Fruit fly (Drosophila melanogaster) whole organism, embryonic: ENCODE data around the gene Prx2.
A peak's percentile ranks its signal among the peaks of the same experiment; 100 is the strongest.

Source experiments
- Adf1 ChIP-seq: fragments of 200-800 bp; sonication (Bioruptor generic); IDR thresholded peaks from 2 replicates; pipeline ENCODE4 v1.3.6; 2022; ENCODE audit warnings: missing biosample characterization, missing genetic modification characterization
- Bgb ChIP-seq: fragments of 200-800 bp; sonication (Bioruptor generic); IDR thresholded peaks from 2 replicates; pipeline ENCODE4 v1.3.6; 2022; ENCODE audit warnings: missing biosample characterization, missing genetic modification characterization; ENCODE audit not compliant: partially characterized antibody
- BtbVII ChIP-seq: fragments of 200-800 bp; sonication (Bioruptor generic); optimal IDR thresholded peaks from 3 replicates; lab custom pipeline; 2017; ENCODE audit warnings: missing biosample characterization, mild to moderate bottlenecking, missing genetic modification characterization
- Bteb2 ChIP-seq: fragments of 200-800 bp; sonication (Bioruptor generic); optimal IDR thresholded peaks from 2 replicates; lab custom pipeline; 2016; ENCODE audit warnings: missing biosample characterization, missing genetic modification characterization
- CG10654 ChIP-seq: fragments of 200-800 bp; sonication (Bioruptor generic); optimal IDR thresholded peaks from 2 replicates; lab custom pipeline; 2016; ENCODE audit warnings: missing biosample characterization, missing genetic modification characterization
- CG12769 ChIP-seq: fragments of 200-800 bp; sonication (Bioruptor generic); optimal IDR thresholded peaks from 2 replicates; lab custom pipeline; 2019; ENCODE audit warnings: missing biosample characterization, mild to moderate bottlenecking, missing genetic modification characterization, moderate library complexity
- CG12942 ChIP-seq: fragments of 200-800 bp; sonication (Bioruptor generic); optimal IDR thresholded peaks from 3 replicates; lab custom pipeline; 2016; ENCODE audit warnings: missing biosample characterization, missing genetic modification characterization
- CG1529 ChIP-seq: fragments of 200-800 bp; sonication (Bioruptor generic); optimal IDR thresholded peaks from 3 replicates; lab custom pipeline; 2018; ENCODE audit warnings: missing biosample characterization, missing genetic modification characterization
- CG16863 ChIP-seq: fragments of 200-800 bp; sonication (Bioruptor generic); optimal IDR thresholded peaks from 3 replicates; lab custom pipeline; 2016; ENCODE audit warnings: missing biosample characterization, missing genetic modification characterization
- CG17186 ChIP-seq: fragments of 200-800 bp; sonication (Bioruptor generic); optimal IDR thresholded peaks from 3 replicates; lab custom pipeline; 2017; ENCODE audit warnings: missing biosample characterization, missing genetic modification reagents, missing genetic modification characterization
- CG30020 ChIP-seq: fragments of 200-800 bp; optimal IDR thresholded peaks from 2 replicates; lab custom pipeline; 2019; ENCODE audit warnings: missing biosample characterization, mild to moderate bottlenecking, missing genetic modification characterization, moderate library complexity
- CG3726 ChIP-seq: fragments of 200-800 bp; sonication (Bioruptor generic); IDR thresholded peaks from 3 replicates; pipeline ENCODE4, ENCODE4 v1.3.6; 2022; ENCODE audit warnings: missing biosample characterization, missing genetic modification characterization
- CG42726 ChIP-seq: fragments of 200-800 bp; sonication (Bioruptor generic); IDR thresholded peaks from 2 replicates; pipeline ENCODE4 v1.3.6; 2022; ENCODE audit warnings: missing biosample characterization, missing genetic modification characterization; ENCODE audit not compliant: partially characterized antibody
- CG4617 ChIP-seq: fragments of 200-800 bp; sonication (Bioruptor generic); optimal IDR thresholded peaks from 3 replicates; lab custom pipeline; 2016; ENCODE audit warnings: missing biosample characterization, missing genetic modification characterization, borderline replicate concordance
- CG4730 ChIP-seq: fragments of 200-800 bp; sonication (Bioruptor generic); IDR thresholded peaks from 2 replicates; pipeline ENCODE4 v1.3.6; 2022; ENCODE audit warnings: missing biosample characterization, missing genetic modification characterization
- CG6175 ChIP-seq: fragments of 200-800 bp; sonication (Bioruptor generic); IDR thresholded peaks from 3 replicates; pipeline ENCODE4 v1.3.6; 2022; ENCODE audit warnings: missing biosample characterization, missing genetic modification characterization
- CG7745 ChIP-seq: fragments of 200-800 bp; sonication (Bioruptor generic); optimal IDR thresholded peaks from 2 replicates; lab custom pipeline; 2018; ENCODE audit warnings: missing biosample characterization, mild to moderate bottlenecking, missing genetic modification characterization, moderate library complexity
- CG8281 ChIP-seq: fragments of 200-800 bp; sonication (Bioruptor generic); optimal IDR thresholded peaks from 2 replicates; lab custom pipeline; 2018; ENCODE audit warnings: missing biosample characterization, mild to moderate bottlenecking, missing genetic modification characterization, moderate library complexity
- CG9215 ChIP-seq: fragments of 200-800 bp; sonication (Bioruptor generic); IDR thresholded peaks from 2 replicates; pipeline ENCODE4 v1.3.6; 2022; ENCODE audit warnings: missing biosample characterization, missing genetic modification characterization
- CkIIα-i1 ChIP-seq: fragments of 200-800 bp; sonication (Bioruptor generic); IDR thresholded peaks from 2 replicates; pipeline ENCODE4 v1.3.6; 2022; ENCODE audit warnings: missing biosample characterization, missing genetic modification characterization
- Dfd ChIP-seq, 2 experiments: fragments of >200 bp; optimal IDR thresholded peaks; 2 replicates each; lab custom pipeline; 2017; ENCODE audit warnings: missing biosample characterization in 2 of 2, missing genetic modification characterization in 2 of 2
- Dip3 ChIP-seq: fragments of 200-800 bp; sonication (Bioruptor generic); optimal IDR thresholded peaks from 3 replicates; lab custom pipeline; 2016; ENCODE audit warnings: missing biosample characterization, missing genetic modification characterization
- Dll ChIP-seq: fragments of 200-800 bp; sonication (Bioruptor generic); IDR thresholded peaks from 4 replicates; pipeline ENCODE4 v1.3.6; 2022; ENCODE audit warnings: missing biosample characterization, missing genetic modification characterization; ENCODE audit not compliant: partially characterized antibody
- Doc3 ChIP-seq: fragments of 200-800 bp; sonication (Bioruptor generic); IDR thresholded peaks from 3 replicates; pipeline ENCODE4 v1.3.6; 2022; ENCODE audit warnings: missing biosample characterization, missing genetic modification characterization; ENCODE audit not compliant: partially characterized antibody
- Mes4 ChIP-seq: fragments of 200-800 bp; sonication (Bioruptor generic); optimal IDR thresholded peaks from 2 replicates; lab custom pipeline; 2016; ENCODE audit warnings: missing biosample characterization, missing genetic modification characterization
- Myb ChIP-seq: fragments of 200-800 bp; sonication (Bioruptor generic); optimal IDR thresholded peaks from 2 replicates; lab custom pipeline; 2016; ENCODE audit warnings: missing biosample characterization, missing genetic modification characterization
- NC2β ChIP-seq: fragments of 200-800 bp; sonication (Bioruptor generic); optimal IDR thresholded peaks from 2 replicates; lab custom pipeline; 2016; ENCODE audit warnings: missing biosample characterization, missing genetic modification characterization
- Nf-YA ChIP-seq: fragments of 200-800 bp; sonication (Bioruptor generic); IDR thresholded peaks from 2 replicates; pipeline ENCODE4 v1.3.6; 2022; ENCODE audit warnings: missing biosample characterization, missing genetic modification characterization
- Nf-YB ChIP-seq: fragments of 200-800 bp; sonication (Bioruptor generic); optimal IDR thresholded peaks from 3 replicates; lab custom pipeline; 2019; ENCODE audit warnings: missing biosample characterization, mild to moderate bottlenecking, missing genetic modification characterization, moderate library complexity
- PHDP ChIP-seq: fragments of 200-800 bp; sonication (Bioruptor generic); optimal IDR thresholded peaks from 3 replicates; lab custom pipeline; 2018; ENCODE audit warnings: missing biosample characterization, mild to moderate bottlenecking, missing genetic modification characterization, moderate library complexity
- Vsx1 ChIP-seq: fragments of 200-800 bp; sonication (Bioruptor generic); optimal IDR thresholded peaks from 2 replicates; lab custom pipeline; 2017; ENCODE audit warnings: missing biosample characterization, mild to moderate bottlenecking, missing genetic modification characterization, missing genetic modification reagents
- Xrp1 ChIP-seq: fragments of 200-800 bp; sonication (Bioruptor generic); IDR thresholded peaks from 2 replicates; pipeline ENCODE4 v1.3.6; 2022; ENCODE audit warnings: missing biosample characterization, missing genetic modification characterization
- bigmax ChIP-seq: fragments of 200-800 bp; sonication (Bioruptor generic); optimal IDR thresholded peaks from 2 replicates; lab custom pipeline; 2018; ENCODE audit warnings: missing biosample characterization, mild to moderate bottlenecking, missing genetic modification characterization
- caup ChIP-seq: fragments of 200-800 bp; sonication (Bioruptor generic); optimal IDR thresholded peaks from 3 replicates; lab custom pipeline; 2017; ENCODE audit warnings: missing biosample characterization, mild to moderate bottlenecking, missing genetic modification characterization, moderate library complexity; ENCODE audit not compliant: severe bottlenecking
- cwo ChIP-seq: fragments of 200-800 bp; sonication (Bioruptor generic); optimal IDR thresholded peaks from 3 replicates; lab custom pipeline; 2017; ENCODE audit warnings: missing biosample characterization, missing genetic modification characterization, mild to moderate bottlenecking, moderate library complexity, missing genetic modification reagents
- fd96Cb ChIP-seq: fragments of 200-800 bp; sonication (Bioruptor generic); optimal IDR thresholded peaks from 2 replicates; lab custom pipeline; 2018; ENCODE audit warnings: missing biosample characterization, mild to moderate bottlenecking, missing genetic modification characterization, moderate library complexity
- gce ChIP-seq: fragments of 200-800 bp; sonication (Bioruptor generic); IDR thresholded peaks from 3 replicates; pipeline ENCODE4 v1.3.6; 2022; ENCODE audit warnings: missing biosample characterization, missing genetic modification characterization
- hbn ChIP-seq: fragments of 200-800 bp; sonication (Bioruptor generic); IDR thresholded peaks from 2 replicates; pipeline ENCODE4 v1.3.6; 2022; ENCODE audit warnings: missing biosample characterization, missing genetic modification characterization; ENCODE audit not compliant: partially characterized antibody
- kah ChIP-seq: fragments of 200-800 bp; sonication (Bioruptor generic); optimal IDR thresholded peaks from 2 replicates; lab custom pipeline; 2018; ENCODE audit warnings: missing biosample characterization, mild to moderate bottlenecking, missing genetic modification characterization
- lola ChIP-seq, 3 experiments: fragments of >200 bp in 2 of 3; fragments of 200-800 bp in 1 of 3; sonication (Bioruptor generic) in 1 of 3; optimal IDR thresholded peaks; 2 replicates each; lab custom pipeline; 2017 to 2019; ENCODE audit warnings: missing biosample characterization in 3 of 3, missing genetic modification characterization in 3 of 3, mild to moderate bottlenecking in 1 of 3, moderate library complexity in 1 of 3
- mam ChIP-seq: fragments of 200-800 bp; sonication (Bioruptor generic); optimal IDR thresholded peaks from 3 replicates; lab custom pipeline; 2016; ENCODE audit warnings: missing biosample characterization, missing genetic modification characterization
- nau ChIP-seq: fragments of 200-800 bp; sonication (Bioruptor generic); optimal IDR thresholded peaks from 3 replicates; lab custom pipeline; 2017; ENCODE audit warnings: missing biosample characterization, mild to moderate bottlenecking, missing genetic modification characterization, missing genetic modification reagents
- otp ChIP-seq: fragments of 200-800 bp; sonication (Bioruptor generic); IDR thresholded peaks from 3 replicates; pipeline ENCODE4, ENCODE4 v1.3.6; 2022; ENCODE audit warnings: missing biosample characterization, missing genetic modification characterization
- pan ChIP-seq, 4 experiments: fragments of >200 bp in 3 of 4; fragments of 200-800 bp in 1 of 4; sonication (Bioruptor generic) in 1 of 4; optimal IDR thresholded peaks in 3 of 4; IDR thresholded peaks in 1 of 4; 2 replicates each; pipeline versions ENCODE4 v1.3.6 to Lab custom; 2017 to 2022; ENCODE audit warnings: missing biosample characterization in 2 of 4, missing genetic modification characterization in 2 of 4, mixed read lengths in 1 of 4
- sens ChIP-seq: fragments of 200-800 bp; sonication (Bioruptor generic); peaks from one replicate; lab custom pipeline; 2016; ENCODE audit warnings: missing biosample characterization, missing genetic modification characterization
- slp2 ChIP-seq: fragments of 200-800 bp; sonication (Bioruptor generic); optimal IDR thresholded peaks from 2 replicates; lab custom pipeline; 2016; ENCODE audit warnings: missing biosample characterization, missing genetic modification characterization
- ttk ChIP-seq: fragments of 200-800 bp; sonication (Bioruptor generic); IDR thresholded peaks from 2 replicates; pipeline ENCODE4 v2.1.2; 2022; ENCODE audit warnings: missing biosample characterization, missing genetic modification characterization
- twi ChIP-seq: fragments of 200-800 bp; optimal IDR thresholded peaks from 2 replicates; lab custom pipeline; 2019; ENCODE audit warnings: missing biosample characterization, mild to moderate bottlenecking, missing genetic modification characterization, moderate library complexity
- vvl ChIP-seq: fragments of 200-800 bp; sonication (Bioruptor generic); IDR thresholded peaks from 2 replicates; pipeline ENCODE4 v1.3.6; 2022; ENCODE audit warnings: missing biosample characterization, missing genetic modification characterization

Prx2 gene

dm6 chrX:13337454-13337853 lies 7.8 kb downstream of the Prx2 start, which contains the start of gene RpS15Aa (continued):
- TF ChIP-seq twi (tag; lab: Kevin White, UChicago), result peak; percentile 26
- TF ChIP-seq CG3726 (GFP tag; lab: Robert Waterston, UW), result peak; percentile 75
- TF ChIP-seq PHDP (tag; lab: Kevin White, UChicago), result peak; percentile 66
- no peak for TF ChIP-seq Doc3
- TF ChIP-seq Vsx1 (GFP tag; lab: Kevin White, UChicago), result peak; percentile 54
- peak; percentile 41 for TF ChIP-seq Nf-YB (GFP tag; lab: Kevin White, UChicago)
- TF ChIP-seq bigmax (GFP tag; lab: Kevin White, UChicago), result peak; percentile 38
- peak; percentile 85 for TF ChIP-seq Mes4 (GFP tag; lab: Kevin White, UChicago)
- TF ChIP-seq CG1529, result peak; percentile 55
- TF ChIP-seq Xrp1 (GFP tag; lab: Robert Waterston, UW), result no peak
- peak; percentile 0 for TF ChIP-seq Bteb2 (GFP tag; lab: Kevin White, UChicago)
- TF ChIP-seq BtbVII (GFP tag; lab: Kevin White, UChicago), result peak; percentile 69
- TF ChIP-seq CG16863 (GFP tag; lab: Kevin White, UChicago), result peak; percentile 66
- peak; percentile 77 for TF ChIP-seq CG42726 (GFP tag; lab: Robert Waterston, UW)
- TF ChIP-seq Dll (GFP tag; lab: Robert Waterston, UW), result no peak
- peak; percentile 47 for TF ChIP-seq CG17186 (GFP tag; lab: Kevin White, UChicago)
- no peak for TF ChIP-seq cwo (GFP tag; lab: Kevin White, UChicago)
- TF ChIP-seq slp2 (GFP tag; lab: Kevin White, UChicago), result peak; percentile 77
- peak; percentile 91 for TF ChIP-seq vvl
- peak; percentile 67 for TF ChIP-seq Bgb
- no peak for TF ChIP-seq CkIIα-i1 (GFP tag; lab: Robert Waterston, UW)
- TF ChIP-seq CG30020, result no peak
- TF ChIP-seq Dfd (GFP tag; optimal IDR thresholded peaks at IDR 0.05; lab: Kevin White, UChicago), result no peak
- peak; percentile 54 for TF ChIP-seq CG12769 (tag; lab: Kevin White, UChicago)
- TF ChIP-seq CG10654 (GFP tag; lab: Kevin White, UChicago), result peak; percentile 68
- TF ChIP-seq NC2β (GFP tag; lab: Kevin White, UChicago), result peak; percentile 92
- no peak for TF ChIP-seq fd96Cb (tag; lab: Kevin White, UChicago)
- no peak for TF ChIP-seq lola (GFP tag; optimal IDR thresholded peaks at IDR 0.05; lab: Kevin White, UChicago)
- TF ChIP-seq Adf1 (GFP tag; lab: Robert Waterston, UW), result peak; percentile 39
- peak; percentile 90 for TF ChIP-seq Myb
- peak; percentile 66 for TF ChIP-seq Nf-YA (GFP tag; lab: Robert Waterston, UW)
- peak; percentile 15 for TF ChIP-seq CG8281 (tag; lab: Kevin White, UChicago)
- 0 out of 2 replicates have a peak, but pooled peaks have one; percentile 26 for TF ChIP-seq hbn
- peak; percentile 93 for TF ChIP-seq sens (GFP tag; lab: Kevin White, UChicago)
- TF ChIP-seq caup (GFP tag; lab: Kevin White, UChicago), result peak; percentile 90
- TF ChIP-seq pan (optimal IDR thresholded peaks at IDR 0.05; lab: Kevin White, UChicago), result no peak
- TF ChIP-seq pan (GFP tag; optimal IDR thresholded peaks at IDR 0.05 in 1 of 2, IDR thresholded peaks at IDR 0.05 in 1 of 2), result peak in 1 of 2 experiments; percentile 85
- peak; percentile 86 for TF ChIP-seq otp
- peak; percentile 63 for TF ChIP-seq Dip3 (GFP tag; lab: Kevin White, UChicago)
- peak; percentile 75; the same call in 2 of the 3 replicates for TF ChIP-seq CG6175 (GFP tag; lab: Robert Waterston, UW)
- TF ChIP-seq nau (GFP tag; lab: Kevin White, UChicago), result peak; percentile 69
- peak; percentile 78 for TF ChIP-seq ttk
- no peak for TF ChIP-seq CG7745 (tag; lab: Kevin White, UChicago)
- peak; percentile 49 for TF ChIP-seq CG9215 (GFP tag; lab: Robert Waterston, UW)
- peak; percentile 53 for TF ChIP-seq CG4730 (GFP tag; lab: Robert Waterston, UW)
- peak; percentile 85 for TF ChIP-seq gce (GFP tag; lab: Robert Waterston, UW)
- peak; percentile 49 for TF ChIP-seq kah (GFP tag; lab: Kevin White, UChicago)
- TF ChIP-seq CG4617 (GFP tag; lab: Kevin White, UChicago), result peak; percentile 18
- peak; percentile 73 for TF ChIP-seq mam
- TF ChIP-seq CG12942 (GFP tag; lab: Kevin White, UChicago), result peak; percentile 57
